Worm (Caenorhabditis elegans): ENCODE measurements around the gene Y105C5B.19.

The Y105C5B.19 gene

DNA sequence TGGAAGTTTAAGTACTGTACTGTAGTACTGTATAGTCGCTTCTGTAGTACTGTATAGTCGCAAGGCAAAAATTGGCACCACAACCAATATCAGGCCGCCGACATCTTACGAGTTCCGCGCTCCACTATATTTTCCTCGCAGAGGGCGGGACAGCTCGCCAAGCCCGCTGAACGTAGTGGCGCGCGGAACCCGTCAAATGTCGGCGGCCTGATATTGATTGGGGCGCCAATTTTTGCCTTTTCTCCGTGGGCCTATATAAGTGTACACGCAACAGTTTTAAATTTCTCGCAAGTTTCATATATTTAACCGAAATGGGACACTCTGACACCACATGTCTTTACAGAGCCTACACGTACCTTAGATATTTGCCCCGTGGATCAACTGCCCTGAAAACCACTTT, 33.8 kb downstream of the Y105C5B.19 start:
- TF ChIP-seq cog-1 (tag; optimal IDR thresholded peaks at IDR 0.05) (no peak), ref-1 (GFP tag; conservative IDR thresholded peaks at IDR 0.05) (no peak), T22C8.4 (GFP tag; IDR thresholded peaks at IDR 0.05) (no peak), klf-2 (GFP tag; conservative IDR thresholded peaks at IDR 0.05) (no peak), med-1 (GFP tag; optimal IDR thresholded peaks at IDR 0.05; ENCODE audit: insufficient read depth) (no peak), ztf-29 (GFP tag; IDR thresholded peaks at IDR 0.05) (no peak), tab-1 (GFP tag; IDR thresholded peaks at IDR 0.05) (no peak), flt-1 (GFP tag; IDR thresholded peaks at IDR 0.05) (no peak), ztf-23 (GFP tag; IDR thresholded peaks at IDR 0.05) (no peak)

DNA sequence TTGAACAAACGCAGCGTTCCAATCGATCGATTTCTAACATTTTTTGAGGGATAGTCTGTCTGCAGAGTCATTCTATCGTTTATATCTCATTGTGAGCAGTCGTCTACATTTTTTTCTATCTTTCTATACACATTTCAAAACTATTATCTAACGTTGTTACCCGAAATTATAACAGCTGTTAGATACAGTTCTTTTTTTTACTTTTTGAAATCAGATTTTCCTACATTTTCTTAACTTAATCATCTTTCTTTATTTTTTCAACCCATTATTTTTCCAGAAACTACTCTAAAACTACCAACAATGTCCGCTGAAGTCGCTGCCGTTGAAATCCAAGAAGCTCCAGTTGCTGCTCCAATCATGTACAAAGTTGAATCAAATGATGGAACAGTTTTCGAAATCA, 37.3 kb downstream of the Y105C5B.19 start, which contains the start of gene skr-10:
TSS of gene skr-10 (plus strand) at position 301 of the 400 bp plus-strand sequence.
- TF ChIP-seq flt-1 (GFP tag; IDR thresholded peaks at IDR 0.05) (no peak), tab-1 (GFP tag; IDR thresholded peaks at IDR 0.05) (no peak), med-1 (GFP tag; optimal IDR thresholded peaks at IDR 0.05; ENCODE audit: insufficient read depth) (no peak)

DNA sequence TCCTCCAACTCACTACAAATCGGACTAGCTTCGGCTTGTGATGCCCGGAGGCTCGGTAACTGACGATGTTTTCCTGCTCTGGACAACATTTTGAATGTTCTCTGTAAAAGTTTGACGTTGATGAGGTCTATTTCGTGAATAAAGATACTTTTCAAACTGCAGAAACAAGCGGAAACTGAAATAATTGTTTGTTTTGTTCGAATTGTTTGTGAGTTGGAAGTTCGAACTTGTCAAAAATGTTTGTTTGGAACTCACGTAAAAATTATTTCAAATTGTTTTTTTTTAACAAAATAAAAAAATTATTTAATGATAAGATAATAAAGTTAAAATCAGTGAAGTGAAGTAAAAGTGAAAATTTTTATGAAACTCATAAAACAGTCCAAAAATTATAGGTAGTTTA, 42.4 kb downstream of the Y105C5B.19 start, which contains the start of gene Y105C5B.11:
TSS of gene Y105C5B.11 (minus strand) at position 101 of the 400 bp plus-strand sequence.
- TF ChIP-seq cog-1 (tag; optimal IDR thresholded peaks at IDR 0.05), result no peak
- no peak for TF ChIP-seq ref-1 (GFP tag; conservative IDR thresholded peaks at IDR 0.05)
- no peak for TF ChIP-seq ztf-29 (GFP tag; IDR thresholded peaks at IDR 0.05)
- no peak for TF ChIP-seq flt-1 (GFP tag; IDR thresholded peaks at IDR 0.05)
- TF ChIP-seq klf-2 (GFP tag; conservative IDR thresholded peaks at IDR 0.05), result no peak
- no peak for TF ChIP-seq tab-1 (GFP tag; IDR thresholded peaks at IDR 0.05)
- TF ChIP-seq ztf-23 (GFP tag; IDR thresholded peaks at IDR 0.05), result no peak
- no peak for TF ChIP-seq med-1 (GFP tag; optimal IDR thresholded peaks at IDR 0.05; ENCODE audit: insufficient read depth)
- no peak for TF ChIP-seq T22C8.4 (GFP tag; IDR thresholded peaks at IDR 0.05)

DNA sequence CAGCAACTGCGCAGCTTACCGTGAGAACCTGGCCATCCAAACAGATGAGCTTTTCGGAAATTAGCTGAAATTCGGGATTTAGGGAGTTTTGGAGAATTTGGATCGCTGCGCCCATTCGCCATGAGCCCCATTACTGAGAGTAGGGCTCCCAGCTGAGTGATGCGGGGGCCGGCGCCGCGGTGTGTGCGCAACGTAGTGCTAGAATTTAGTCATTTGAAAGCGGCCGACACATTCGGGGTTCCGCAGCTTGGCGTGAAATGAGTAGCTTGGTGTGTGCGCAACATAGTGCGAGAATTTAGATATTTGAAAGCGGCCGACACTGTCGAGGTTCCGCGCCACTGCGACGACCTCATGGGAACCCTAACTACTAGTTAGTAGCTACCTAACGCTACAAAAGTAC, 43.0 kb downstream of the Y105C5B.19 start:
- TF ChIP-seq klf-2 (GFP tag; conservative IDR thresholded peaks at IDR 0.05) (no peak), ztf-29 (GFP tag; IDR thresholded peaks at IDR 0.05) (no peak), tab-1 (GFP tag; IDR thresholded peaks at IDR 0.05) (no peak), med-1 (GFP tag; optimal IDR thresholded peaks at IDR 0.05; ENCODE audit: insufficient read depth) (no peak), cog-1 (tag; optimal IDR thresholded peaks at IDR 0.05) (no peak)

DNA sequence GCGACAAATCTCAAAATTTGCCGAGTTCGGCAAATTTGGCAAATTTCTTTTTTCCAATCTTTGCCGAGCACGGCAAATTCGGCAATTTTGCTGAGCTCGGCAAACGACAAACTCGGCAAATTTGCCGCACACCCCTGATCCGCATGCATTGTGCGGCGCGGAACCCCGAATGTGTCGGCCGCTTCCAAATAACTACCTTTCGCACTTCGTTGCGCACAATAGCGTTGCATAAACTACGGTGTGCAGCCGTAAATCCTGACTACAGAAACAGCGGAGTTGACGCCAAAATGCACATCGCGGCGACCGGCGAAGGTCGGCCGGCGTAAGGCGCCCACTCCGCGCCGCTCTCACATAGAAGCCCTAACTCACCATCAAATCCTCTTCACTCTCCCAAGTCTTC, 45.3 kb downstream of the Y105C5B.19 start:
- no peak for TF ChIP-seq ref-1 (GFP tag; conservative IDR thresholded peaks at IDR 0.05)
- TF ChIP-seq cog-1 (tag; optimal IDR thresholded peaks at IDR 0.05), result no peak
- TF ChIP-seq tab-1 (GFP tag; IDR thresholded peaks at IDR 0.05), result no peak
- no peak for TF ChIP-seq T22C8.4 (GFP tag; IDR thresholded peaks at IDR 0.05)
- no peak for TF ChIP-seq ztf-23 (GFP tag; IDR thresholded peaks at IDR 0.05)
- TF ChIP-seq med-1 (GFP tag; optimal IDR thresholded peaks at IDR 0.05; ENCODE audit: insufficient read depth), result no peak
- no peak for TF ChIP-seq klf-2 (GFP tag; conservative IDR thresholded peaks at IDR 0.05)
- no peak for TF ChIP-seq flt-1 (GFP tag; IDR thresholded peaks at IDR 0.05)
- no peak for TF ChIP-seq ztf-29 (GFP tag; IDR thresholded peaks at IDR 0.05)

DNA sequence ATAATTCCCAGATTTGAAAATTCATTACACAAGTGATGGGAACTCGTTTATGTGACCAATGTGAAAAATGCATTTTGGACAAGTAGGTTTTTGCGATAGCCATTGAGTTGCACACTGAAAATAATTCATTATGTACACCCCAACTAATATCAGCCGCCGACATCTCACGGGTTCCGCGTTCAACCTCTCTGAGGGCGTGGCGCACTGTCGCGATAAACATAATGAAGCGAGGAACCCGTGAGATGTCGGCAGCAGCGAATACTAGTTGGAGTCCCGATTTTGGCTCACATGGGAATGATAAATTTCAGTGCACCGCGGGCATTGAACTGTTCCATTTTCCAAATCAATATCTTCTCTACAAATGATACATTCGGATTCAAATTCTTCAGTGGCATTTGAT, 46.7 kb downstream of the Y105C5B.19 start:
- no peak for TF ChIP-seq cog-1 (tag; optimal IDR thresholded peaks at IDR 0.05)
- TF ChIP-seq klf-2 (GFP tag; conservative IDR thresholded peaks at IDR 0.05), result no peak
- no peak for TF ChIP-seq ztf-29 (GFP tag; IDR thresholded peaks at IDR 0.05)

DNA sequence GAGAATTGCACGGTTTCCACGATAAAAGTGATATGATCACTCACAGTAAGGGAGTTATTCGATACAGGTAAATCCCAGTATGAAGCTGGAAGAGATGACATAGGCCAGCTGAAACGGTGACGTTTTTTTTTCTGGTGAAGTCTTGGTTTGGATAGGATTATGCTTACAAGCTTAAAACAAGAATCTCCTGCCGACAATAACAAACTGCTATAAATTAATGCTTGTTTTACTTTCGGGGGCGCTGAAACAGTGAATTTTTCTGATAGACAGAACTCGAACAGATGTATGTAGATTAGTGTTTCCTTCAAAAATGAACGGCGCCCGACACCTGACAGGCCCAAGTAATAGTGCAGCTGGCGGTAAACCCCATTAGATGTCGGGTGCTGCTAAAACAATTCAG, 50.0 kb downstream of the Y105C5B.19 start, which contains the start of gene srv-16:
TSS of gene srv-16 (minus strand) at position 101 of the 400 bp plus-strand sequence.
- TF ChIP-seq T22C8.4 (GFP tag; IDR thresholded peaks at IDR 0.05), result no peak
- no peak for TF ChIP-seq cog-1 (tag; optimal IDR thresholded peaks at IDR 0.05)
- TF ChIP-seq ztf-23 (GFP tag; IDR thresholded peaks at IDR 0.05), result no peak
- TF ChIP-seq klf-2 (GFP tag; conservative IDR thresholded peaks at IDR 0.05), result no peak
- no peak for TF ChIP-seq ref-1 (GFP tag; conservative IDR thresholded peaks at IDR 0.05)
- TF ChIP-seq flt-1 (GFP tag; IDR thresholded peaks at IDR 0.05), result no peak
- no peak for TF ChIP-seq med-1 (GFP tag; optimal IDR thresholded peaks at IDR 0.05; ENCODE audit: insufficient read depth)
- no peak for TF ChIP-seq tab-1 (GFP tag; IDR thresholded peaks at IDR 0.05)
- TF ChIP-seq ztf-29 (GFP tag; IDR thresholded peaks at IDR 0.05), result no peak

DNA sequence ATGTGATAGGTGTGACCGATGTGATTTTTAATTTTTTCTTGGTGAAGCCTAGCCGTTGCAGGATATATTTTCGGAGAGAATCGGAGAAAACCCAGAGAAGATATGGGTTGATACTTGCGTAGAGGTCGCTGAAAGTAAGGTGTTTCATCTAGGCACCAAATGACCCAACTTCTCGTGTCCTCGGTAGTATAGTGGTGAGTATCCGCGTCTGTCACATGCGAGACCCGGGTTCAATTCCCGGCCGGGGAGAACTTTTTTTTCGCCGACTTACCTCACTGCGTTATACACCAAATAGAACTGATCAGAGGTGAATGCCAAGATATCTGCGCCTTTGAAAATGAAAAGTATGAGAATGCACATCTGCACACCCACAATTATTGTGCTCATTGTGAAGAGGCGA, 51.9 kb downstream of the Y105C5B.19 start:
- TF ChIP-seq klf-2 (GFP tag; conservative IDR thresholded peaks at IDR 0.05) (no peak), flt-1 (GFP tag; IDR thresholded peaks at IDR 0.05) (no peak), tab-1 (GFP tag; IDR thresholded peaks at IDR 0.05) (peak; percentile 78), ztf-29 (GFP tag; IDR thresholded peaks at IDR 0.05) (0 out of 2 replicates have a peak, but pooled peaks have one; percentile 36), T22C8.4 (GFP tag; IDR thresholded peaks at IDR 0.05) (no peak), ztf-23 (GFP tag; IDR thresholded peaks at IDR 0.05) (peak; percentile 76), med-1 (GFP tag; optimal IDR thresholded peaks at IDR 0.05; ENCODE audit: insufficient read depth) (no peak), ref-1 (GFP tag; conservative IDR thresholded peaks at IDR 0.05) (0 out of 2 replicates have a peak, but pooled peaks have one; percentile 20), cog-1 (tag; optimal IDR thresholded peaks at IDR 0.05) (peak; percentile 28)

All from whole organism, midembryonic.